Worm (Caenorhabditis elegans) whole organism, L2 larva: ENCODE results near the gene syx-5.

Experiments
- C34F6.9 ChIP-seq: fragments of 150-350 bp; optimal IDR thresholded peaks from 2 replicates; lab custom pipeline; 2014; ENCODE audit warnings: missing biosample characterization, missing genetic modification characterization
- ZK546.5 ChIP-seq: sonication (generic microtip); optimal IDR thresholded peaks from 2 replicates; lab custom pipeline; 2017; ENCODE audit warnings: missing biosample characterization, missing genetic modification characterization
- ama-1 ChIP-seq: fragments of 150-350 bp; optimal IDR thresholded peaks from 2 replicates; lab custom pipeline; 2018; ENCODE audit warnings: inconsistent platforms
- blmp-1 ChIP-seq: sonication (generic microtip); optimal IDR thresholded peaks from 2 replicates; lab custom pipeline; 2017; ENCODE audit warnings: missing genetic modification characterization, mild to moderate bottlenecking, missing compliant biosample characterization, antibody characterized with exemption, moderate library complexity; ENCODE audit not compliant: insufficient read depth
- ceh-16 ChIP-seq: fragments of 150-350 bp; optimal IDR thresholded peaks from 2 replicates; lab custom pipeline; 2014; ENCODE audit warnings: missing biosample characterization, missing genetic modification characterization
- ceh-82 ChIP-seq: fragments of 150-350 bp; optimal IDR thresholded peaks from 2 replicates; lab custom pipeline; 2014; ENCODE audit warnings: missing biosample characterization, missing genetic modification characterization
- elt-1 ChIP-seq: fragments of 150-350 bp; optimal IDR thresholded peaks from 2 replicates; lab custom pipeline; 2014; ENCODE audit warnings: missing biosample characterization, missing genetic modification characterization
- fos-1 ChIP-seq: fragments of 150-350 bp; optimal IDR thresholded peaks from 2 replicates; lab custom pipeline; 2014; ENCODE audit warnings: missing biosample characterization, missing genetic modification characterization
- lin-11 ChIP-seq: fragments of 150-350 bp; sonication (generic microtip); optimal IDR thresholded peaks from 2 replicates; lab custom pipeline; 2014; ENCODE audit warnings: missing biosample characterization, missing genetic modification characterization, inconsistent platforms, mixed read lengths
- lin-13 ChIP-seq: fragments of 150-350 bp; optimal IDR thresholded peaks from 2 replicates; lab custom pipeline; 2014; ENCODE audit warnings: missing biosample characterization, missing genetic modification reagents, missing genetic modification characterization
- lsy-2 ChIP-seq, 2 experiments: fragments of 150-350 bp in 1 of 2; sonication (generic microtip) in 1 of 2; optimal IDR thresholded peaks; 2 replicates each; lab custom pipeline; 2014 to 2017; ENCODE audit warnings: missing biosample characterization in 2 of 2, missing genetic modification characterization in 2 of 2
- mbf-1 ChIP-seq: sonication (generic microtip); optimal IDR thresholded peaks from 2 replicates; lab custom pipeline; 2017; ENCODE audit warnings: missing biosample characterization, missing genetic modification characterization
- nhr-11 ChIP-seq: fragments of 150-350 bp; optimal IDR thresholded peaks from 2 replicates; lab custom pipeline; 2014; ENCODE audit warnings: missing biosample characterization, missing genetic modification characterization
- nhr-12 ChIP-seq: fragments of 150-350 bp; optimal IDR thresholded peaks from 2 replicates; lab custom pipeline; 2014; ENCODE audit warnings: missing biosample characterization, missing genetic modification characterization
- nhr-129 ChIP-seq: fragments of 150-350 bp; optimal IDR thresholded peaks from 2 replicates; lab custom pipeline; 2014; ENCODE audit warnings: missing biosample characterization, missing genetic modification characterization
- nhr-23 ChIP-seq: fragments of 150-350 bp; optimal IDR thresholded peaks from 2 replicates; lab custom pipeline; 2014; ENCODE audit warnings: missing biosample characterization, missing genetic modification reagents, missing genetic modification characterization
- nhr-25 ChIP-seq: fragments of 150-350 bp; sonication (generic microtip); optimal IDR thresholded peaks from 3 replicates; lab custom pipeline; 2014; ENCODE audit warnings: missing biosample characterization, missing genetic modification characterization
- nhr-6 ChIP-seq: fragments of 150-350 bp; optimal IDR thresholded peaks from 2 replicates; lab custom pipeline; 2014; ENCODE audit warnings: missing biosample characterization, missing genetic modification characterization
- nhr-77 ChIP-seq: fragments of 150-350 bp; optimal IDR thresholded peaks from 2 replicates; lab custom pipeline; 2014; ENCODE audit warnings: missing biosample characterization, missing genetic modification characterization
- peb-1 ChIP-seq: fragments of 150-350 bp; optimal IDR thresholded peaks from 2 replicates; lab custom pipeline; 2014; ENCODE audit warnings: missing biosample characterization, missing genetic modification characterization
- sem-4 ChIP-seq: fragments of 150-350 bp; optimal IDR thresholded peaks from 2 replicates; lab custom pipeline; 2014; ENCODE audit warnings: missing biosample characterization, missing genetic modification reagents, missing genetic modification characterization
- sma-3 ChIP-seq: sonication (generic microtip); optimal IDR thresholded peaks from 2 replicates; lab custom pipeline; 2016; ENCODE audit warnings: missing genetic modification reagents, missing genetic modification characterization, missing compliant biosample characterization
- unc-55 ChIP-seq: fragments of 150-350 bp; sonication (generic microtip); optimal IDR thresholded peaks from 3 replicates; lab custom pipeline; 2014; ENCODE audit warnings: missing biosample characterization, missing genetic modification reagents, missing genetic modification characterization
- unc-62 ChIP-seq: fragments of 150-350 bp; optimal IDR thresholded peaks from 2 replicates; lab custom pipeline; 2014; ENCODE audit warnings: missing biosample characterization, missing genetic modification reagents, missing genetic modification characterization
- ztf-1 ChIP-seq: fragments of 200-800 bp; sonication (Bioruptor generic); conservative IDR thresholded peaks from 2 replicates; pipeline ENCODE4 v1.3.6; 2022; ENCODE audit warnings: missing genetic modification characterization, missing compliant biosample characterization
- ztf-11 ChIP-seq: sonication (generic microtip); optimal IDR thresholded peaks from 2 replicates; lab custom pipeline; 2017; ENCODE audit warnings: missing biosample characterization, missing genetic modification characterization

The syx-5 gene

ce11 chrV:11758635-11759034 is 6.1 kb upstream of the syx-5 start, which contains the start of gene T04F3.3:
Gene T04F3.3, plus strand, starts transcription at chrV:11758935.
- TF ChIP-seq sem-4 (tag; lab: Kevin White, UChicago) (no peak), mbf-1 (tag; lab: Kevin White, UChicago) (no peak), unc-62 (GFP tag; lab: Kevin White, UChicago) (no peak)

ce11 chrV:11760371-11760770 is 4.3 kb upstream of the syx-5 start, which contains the start of gene T04F3.5:
Gene T04F3.5, plus strand, starts transcription at chrV:11760671.
- TF ChIP-seq lin-13 (GFP tag; lab: Kevin White, UChicago) (no peak), ztf-1 (GFP tag; lab: Robert Waterston, UW) (no peak), ztf-11 (tag; lab: Kevin White, UChicago) (no peak), nhr-23 (no peak), nhr-25 (tag; lab: Kevin White, UChicago) (no peak), nhr-11 (no peak), nhr-129 (tag; lab: Kevin White, UChicago) (no peak)
- TF ChIP-seq, all 48 proteins: peak for 0

ce11 chrV:11762863-11763262 is 1.8 kb upstream of the syx-5 start, which contains the start of gene T04F3.4:
Gene T04F3.4, minus strand, starts transcription at chrV:11763049.
- TF ChIP-seq ceh-82 (tag; lab: Kevin White, UChicago): no peak
- peak in 1 of 2 experiments; percentile 22 for TF ChIP-seq lsy-2 (tag; optimal IDR thresholded peaks at IDR 0.05; lab: Kevin White, UChicago)
- TF ChIP-seq, all 48 proteins: peak for 1

- TF ChIP-seq lin-13 (GFP tag; lab: Kevin White, UChicago) (no peak), unc-62 (GFP tag; lab: Kevin White, UChicago) (no peak)
Observed at ce11 chrV:11767028-11767427, 2.3 kb downstream of the syx-5 start, which contains the start of gene sel-11. Gene sel-11, plus strand, starts transcription at chrV:11767328.

ce11 chrV:11769646-11770045 is 4.9 kb downstream of the syx-5 start:
- TF ChIP-seq nhr-77 (tag; lab: Kevin White, UChicago) (no peak), nhr-129 (tag; lab: Kevin White, UChicago) (no peak), sma-3 (GFP tag; lab: Kevin White, UChicago) (no peak), unc-55 (GFP tag; lab: Kevin White, UChicago) (no peak), mbf-1 (tag; lab: Kevin White, UChicago) (no peak), lin-11 (tag; lab: Kevin White, UChicago) (no peak)
- TF ChIP-seq, all 48 proteins: peak for 0

- TF ChIP-seq fos-1 (tag; lab: Kevin White, UChicago) (no peak), ama-1 (lab: Kevin White, UChicago) (peak; percentile 32), elt-1 (tag; lab: Kevin White, UChicago) (no peak), nhr-25 (tag; lab: Kevin White, UChicago) (peak; percentile 10), unc-62 (GFP tag; lab: Kevin White, UChicago) (no peak)
Observed at ce11 chrV:11770053-11770517, 5.4 kb downstream of the syx-5 start, which contains the start of gene F55A11.4. Gene F55A11.4, plus strand, starts transcription at chrV:11770467.

- TF ChIP-seq mbf-1 (tag; lab: Kevin White, UChicago) (no peak), ama-1 (lab: Kevin White, UChicago) (no peak), unc-55 (GFP tag; lab: Kevin White, UChicago) (no peak), lsy-2 (tag; optimal IDR thresholded peaks at IDR 0.05; lab: Kevin White, UChicago) (no peak), nhr-129 (tag; lab: Kevin White, UChicago) (no peak), nhr-12 (tag; lab: Kevin White, UChicago) (no peak), sma-3 (GFP tag; lab: Kevin White, UChicago) (no peak), nhr-6 (tag; lab: Kevin White, UChicago) (no peak), blmp-1 (tag; lab: Kevin White, UChicago) (no peak), C34F6.9 (tag; lab: Kevin White, UChicago) (no peak), peb-1 (no peak), ceh-16 (tag; lab: Kevin White, UChicago) (no peak), nhr-23 (no peak), ZK546.5 (tag; lab: Kevin White, UChicago) (no peak), nhr-77 (tag; lab: Kevin White, UChicago) (no peak), lin-11 (tag; lab: Kevin White, UChicago) (no peak)
Observed at ce11 chrV:11773420-11773819, 8.7 kb downstream of the syx-5 start, which contains the start of gene bus-18. Gene bus-18, plus strand, starts transcription at chrV:11773720.
